Worm (Caenorhabditis elegans): Measurements from ENCODE around the gene C03H12.1.

C03H12.1 gene

ce11 chrX:15689244-15689643 is at the start of gene C03H12.1:
TSS of gene C03H12.1 (plus strand) at chrX:15689449.
- no peak for TF ChIP-seq tab-1 (GFP tag; IDR thresholded peaks at IDR 0.05)
- TF ChIP-seq T22C8.4 (GFP tag; IDR thresholded peaks at IDR 0.05): no peak
- no peak for TF ChIP-seq cog-1 (tag; optimal IDR thresholded peaks at IDR 0.05)

DNA sequence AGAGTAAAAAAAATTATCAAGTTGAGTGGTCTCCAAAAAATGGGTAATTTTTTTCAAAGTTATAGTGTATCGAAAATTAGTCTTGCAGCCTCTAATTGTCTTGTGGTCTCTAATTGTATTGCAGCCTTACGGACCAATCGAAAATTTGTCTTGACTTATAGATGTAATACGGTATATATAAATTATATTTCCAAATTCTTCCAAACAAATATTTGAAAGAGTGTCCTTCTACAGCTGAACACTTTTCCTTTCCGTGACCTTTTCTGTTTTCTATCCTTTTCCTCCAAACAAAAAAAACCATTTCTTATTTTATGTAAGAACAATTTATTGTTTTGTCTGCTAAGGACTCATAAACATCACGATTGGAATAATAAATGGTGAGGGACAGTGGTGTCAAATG is 48.6 kb upstream of the C03H12.1 start, which contains the start of gene K09E9.7:
K09E9.7 (plus strand) TSS at position 301 of the 400 bp plus-strand sequence.
- TF ChIP-seq flt-1 (GFP tag; IDR thresholded peaks at IDR 0.05) (no peak), ztf-23 (GFP tag; IDR thresholded peaks at IDR 0.05) (no peak), T22C8.4 (GFP tag; IDR thresholded peaks at IDR 0.05) (no peak), ztf-29 (GFP tag; IDR thresholded peaks at IDR 0.05) (no peak)

DNA sequence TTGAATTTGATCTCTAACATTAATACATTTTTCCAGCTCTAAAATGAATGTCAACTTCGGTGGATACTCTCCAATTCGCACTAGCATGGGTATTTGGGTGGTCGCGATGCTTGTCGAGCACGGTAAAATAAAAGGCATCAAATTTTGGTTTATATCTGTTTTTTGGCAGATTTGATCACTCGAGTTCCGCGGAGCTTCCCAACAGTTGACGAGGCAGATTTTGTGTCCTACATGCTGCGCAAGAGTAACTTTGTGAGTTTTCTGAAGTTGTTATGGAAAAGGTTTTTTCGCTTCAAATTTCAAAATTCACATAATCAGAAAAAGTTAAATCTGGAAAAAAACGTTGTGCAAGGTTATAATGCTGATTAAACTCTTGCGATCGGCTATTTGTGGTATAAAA is 47.9 kb upstream of the C03H12.1 start:
- TF ChIP-seq T22C8.4 (GFP tag; IDR thresholded peaks at IDR 0.05) (no peak), med-1 (GFP tag; optimal IDR thresholded peaks at IDR 0.05; ENCODE audit: insufficient read depth) (no peak), ztf-29 (GFP tag; IDR thresholded peaks at IDR 0.05) (no peak), flt-1 (GFP tag; IDR thresholded peaks at IDR 0.05) (no peak), klf-2 (GFP tag; conservative IDR thresholded peaks at IDR 0.05) (no peak), ref-1 (GFP tag; conservative IDR thresholded peaks at IDR 0.05) (no peak), cog-1 (tag; optimal IDR thresholded peaks at IDR 0.05) (no peak), tab-1 (GFP tag; IDR thresholded peaks at IDR 0.05) (no peak), ztf-23 (GFP tag; IDR thresholded peaks at IDR 0.05) (no peak)

- no peak for TF ChIP-seq ref-1 (GFP tag; conservative IDR thresholded peaks at IDR 0.05)
- no peak for TF ChIP-seq tab-1 (GFP tag; IDR thresholded peaks at IDR 0.05)
- no peak for TF ChIP-seq cog-1 (tag; optimal IDR thresholded peaks at IDR 0.05)
- TF ChIP-seq klf-2 (GFP tag; conservative IDR thresholded peaks at IDR 0.05): no peak
- no peak for TF ChIP-seq ztf-29 (GFP tag; IDR thresholded peaks at IDR 0.05)
- no peak for TF ChIP-seq flt-1 (GFP tag; IDR thresholded peaks at IDR 0.05)
- TF ChIP-seq T22C8.4 (GFP tag; IDR thresholded peaks at IDR 0.05): no peak
- TF ChIP-seq med-1 (GFP tag; optimal IDR thresholded peaks at IDR 0.05; ENCODE audit: insufficient read depth): no peak
- TF ChIP-seq ztf-23 (GFP tag; IDR thresholded peaks at IDR 0.05): no peak
Observed at ce11 chrX:15642638-15643037, 46.6 kb upstream of the C03H12.1 start, which contains the start of gene H08J19.1. TSS of gene H08J19.1 (plus strand) at chrX:15642938.

DNA sequence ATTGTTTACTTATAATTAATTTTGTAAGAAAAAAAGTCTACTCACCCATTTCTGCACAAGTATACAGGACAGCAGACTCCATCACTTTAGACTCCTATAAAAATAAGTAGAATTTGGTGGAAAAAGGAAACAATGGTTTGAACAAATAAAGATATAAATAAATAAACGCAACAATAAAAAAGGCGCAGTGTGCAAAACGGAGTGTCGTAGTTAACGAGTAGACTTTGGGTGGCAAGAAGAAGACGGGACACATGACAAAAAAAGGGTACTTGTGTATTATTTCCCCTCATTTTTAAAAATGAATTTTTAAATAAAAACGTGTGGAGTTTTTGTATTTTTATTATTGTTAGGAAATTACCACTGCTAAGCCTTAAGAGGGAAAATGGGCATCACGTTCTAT is 42.0 kb upstream of the C03H12.1 start, which contains the start of gene F59D12.5:
F59D12.5 (minus strand) TSS at position 94 of the 400 bp plus-strand sequence.
- TF ChIP-seq ref-1 (GFP tag; conservative IDR thresholded peaks at IDR 0.05) (no peak), cog-1 (tag; optimal IDR thresholded peaks at IDR 0.05) (no peak), T22C8.4 (GFP tag; IDR thresholded peaks at IDR 0.05) (no peak), tab-1 (GFP tag; IDR thresholded peaks at IDR 0.05) (no peak), flt-1 (GFP tag; IDR thresholded peaks at IDR 0.05) (no peak)

- TF ChIP-seq flt-1 (GFP tag; IDR thresholded peaks at IDR 0.05) (no peak), T22C8.4 (GFP tag; IDR thresholded peaks at IDR 0.05) (no peak), klf-2 (GFP tag; conservative IDR thresholded peaks at IDR 0.05) (no peak), cog-1 (tag; optimal IDR thresholded peaks at IDR 0.05) (no peak), ztf-23 (GFP tag; IDR thresholded peaks at IDR 0.05) (no peak), ref-1 (GFP tag; conservative IDR thresholded peaks at IDR 0.05) (no peak), ztf-29 (GFP tag; IDR thresholded peaks at IDR 0.05) (no peak), tab-1 (GFP tag; IDR thresholded peaks at IDR 0.05) (no peak), med-1 (GFP tag; optimal IDR thresholded peaks at IDR 0.05; ENCODE audit: insufficient read depth) (no peak)
Observed at ce11 chrX:15650428-15650827, 38.8 kb upstream of the C03H12.1 start.

ce11 chrX:15650919-15651420 is 38.3 kb upstream of the C03H12.1 start, which contains the start of gene F59D12.3:
TSS of gene F59D12.3 (minus strand) at chrX:15650969.
- no peak for TF ChIP-seq ztf-23 (GFP tag; IDR thresholded peaks at IDR 0.05)
- TF ChIP-seq T22C8.4 (GFP tag; IDR thresholded peaks at IDR 0.05): no peak
- TF ChIP-seq cog-1 (tag; optimal IDR thresholded peaks at IDR 0.05): no peak
- no peak for TF ChIP-seq flt-1 (GFP tag; IDR thresholded peaks at IDR 0.05)
- no peak for TF ChIP-seq ref-1 (GFP tag; conservative IDR thresholded peaks at IDR 0.05)
- no peak for TF ChIP-seq ztf-29 (GFP tag; IDR thresholded peaks at IDR 0.05)
- no peak for TF ChIP-seq klf-2 (GFP tag; conservative IDR thresholded peaks at IDR 0.05)
- TF ChIP-seq med-1 (GFP tag; optimal IDR thresholded peaks at IDR 0.05; ENCODE audit: insufficient read depth): no peak
- TF ChIP-seq tab-1 (GFP tag; IDR thresholded peaks at IDR 0.05): no peak

ce11 chrX:15653196-15653595 is 36.1 kb upstream of the C03H12.1 start:
- TF ChIP-seq ztf-23 (GFP tag; IDR thresholded peaks at IDR 0.05): no peak
- TF ChIP-seq tab-1 (GFP tag; IDR thresholded peaks at IDR 0.05): no peak
- TF ChIP-seq ref-1 (GFP tag; conservative IDR thresholded peaks at IDR 0.05): no peak
- TF ChIP-seq flt-1 (GFP tag; IDR thresholded peaks at IDR 0.05): no peak
- TF ChIP-seq klf-2 (GFP tag; conservative IDR thresholded peaks at IDR 0.05): no peak
- TF ChIP-seq T22C8.4 (GFP tag; IDR thresholded peaks at IDR 0.05): no peak
- no peak for TF ChIP-seq ztf-29 (GFP tag; IDR thresholded peaks at IDR 0.05)
- TF ChIP-seq med-1 (GFP tag; optimal IDR thresholded peaks at IDR 0.05; ENCODE audit: insufficient read depth): no peak

ce11 chrX:15654969-15655368 is 34.3 kb upstream of the C03H12.1 start:
- no peak for TF ChIP-seq ztf-29 (GFP tag; IDR thresholded peaks at IDR 0.05)
- TF ChIP-seq klf-2 (GFP tag; conservative IDR thresholded peaks at IDR 0.05): no peak
- TF ChIP-seq tab-1 (GFP tag; IDR thresholded peaks at IDR 0.05): no peak
- no peak for TF ChIP-seq cog-1 (tag; optimal IDR thresholded peaks at IDR 0.05)
- TF ChIP-seq ref-1 (GFP tag; conservative IDR thresholded peaks at IDR 0.05): no peak
- no peak for TF ChIP-seq med-1 (GFP tag; optimal IDR thresholded peaks at IDR 0.05; ENCODE audit: insufficient read depth)
- TF ChIP-seq T22C8.4 (GFP tag; IDR thresholded peaks at IDR 0.05): no peak
- TF ChIP-seq flt-1 (GFP tag; IDR thresholded peaks at IDR 0.05): no peak
- TF ChIP-seq ztf-23 (GFP tag; IDR thresholded peaks at IDR 0.05): no peak

- TF ChIP-seq cog-1 (tag; optimal IDR thresholded peaks at IDR 0.05): no peak
- no peak for TF ChIP-seq ref-1 (GFP tag; conservative IDR thresholded peaks at IDR 0.05)
- TF ChIP-seq T22C8.4 (GFP tag; IDR thresholded peaks at IDR 0.05): no peak
- no peak for TF ChIP-seq med-1 (GFP tag; optimal IDR thresholded peaks at IDR 0.05; ENCODE audit: insufficient read depth)
- TF ChIP-seq tab-1 (GFP tag; IDR thresholded peaks at IDR 0.05): no peak
- no peak for TF ChIP-seq flt-1 (GFP tag; IDR thresholded peaks at IDR 0.05)
- no peak for TF ChIP-seq ztf-29 (GFP tag; IDR thresholded peaks at IDR 0.05)
- TF ChIP-seq klf-2 (GFP tag; conservative IDR thresholded peaks at IDR 0.05): no peak
- no peak for TF ChIP-seq ztf-23 (GFP tag; IDR thresholded peaks at IDR 0.05)
Observed at ce11 chrX:15655623-15656022, 33.6 kb upstream of the C03H12.1 start.
